Worm (Caenorhabditis elegans) whole organism, L3 larva: ENCODE data around the gene flp-9.
A peak's percentile ranks its signal among the peaks of the same experiment; 100 is the strongest.

ENCODE experiments used
- R02D3.7 ChIP-seq: fragments of 150-350 bp; optimal IDR thresholded peaks from 2 replicates; lab custom pipeline; 2014; ENCODE audit warnings: missing biosample characterization, missing genetic modification characterization
- ZK546.5 ChIP-seq: sonication (generic microtip); optimal IDR thresholded peaks from 2 replicates; lab custom pipeline; 2017; ENCODE audit warnings: missing biosample characterization, missing genetic modification characterization
- aly-2 ChIP-seq: fragments of 150-350 bp; optimal IDR thresholded peaks from 2 replicates; lab custom pipeline; 2014; ENCODE audit warnings: missing biosample characterization, missing genetic modification characterization
- ama-1 ChIP-seq: fragments of 150-350 bp; optimal IDR thresholded peaks from 2 replicates; lab custom pipeline; 2018
- ceh-16 ChIP-seq: sonication (generic microtip); optimal IDR thresholded peaks from 2 replicates; lab custom pipeline; 2017; ENCODE audit warnings: missing biosample characterization, missing genetic modification characterization
- ceh-28 ChIP-seq: fragments of 150-350 bp; optimal IDR thresholded peaks from 2 replicates; lab custom pipeline; 2014; ENCODE audit warnings: missing biosample characterization, missing genetic modification reagents, missing genetic modification characterization
- ceh-9 ChIP-seq: sonication (generic microtip); optimal IDR thresholded peaks from 2 replicates; lab custom pipeline; 2018; ENCODE audit warnings: missing biosample characterization, missing genetic modification characterization
- daf-12 ChIP-seq: fragments of 150-350 bp; optimal IDR thresholded peaks from 2 replicates; lab custom pipeline; 2014; ENCODE audit warnings: missing biosample characterization, missing genetic modification reagents, missing genetic modification characterization
- elt-1 ChIP-seq: fragments of 150-350 bp; optimal IDR thresholded peaks from 2 replicates; lab custom pipeline; 2014; ENCODE audit warnings: missing biosample characterization, missing genetic modification characterization
- fkh-10 ChIP-seq: sonication (generic microtip); optimal IDR thresholded peaks from 2 replicates; lab custom pipeline; 2017; ENCODE audit warnings: missing biosample characterization, missing genetic modification reagents, missing genetic modification characterization
- fkh-2 ChIP-seq: fragments of 150-350 bp; optimal IDR thresholded peaks from 2 replicates; lab custom pipeline; 2014; ENCODE audit warnings: missing biosample characterization, missing genetic modification reagents, missing genetic modification characterization
- fos-1 ChIP-seq: fragments of 150-350 bp; optimal IDR thresholded peaks from 2 replicates; lab custom pipeline; 2014; ENCODE audit warnings: missing biosample characterization, missing genetic modification characterization
- hmg-11 ChIP-seq: sonication (generic microtip); optimal IDR thresholded peaks from 2 replicates; lab custom pipeline; 2016; ENCODE audit warnings: missing genetic modification characterization, missing compliant biosample characterization
- jun-1 ChIP-seq: fragments of 150-350 bp; optimal IDR thresholded peaks from 2 replicates; lab custom pipeline; 2014; ENCODE audit warnings: missing biosample characterization, missing genetic modification reagents, missing genetic modification characterization
- lin-15B ChIP-seq: fragments of 150-350 bp; optimal IDR thresholded peaks from 2 replicates; lab custom pipeline; 2014; ENCODE audit warnings: missing biosample characterization, missing genetic modification characterization
- lin-39 ChIP-seq: fragments of 150-350 bp; optimal IDR thresholded peaks from 2 replicates; lab custom pipeline; 2018; ENCODE audit warnings: missing biosample characterization, missing genetic modification reagents, missing genetic modification characterization
- mdl-1 ChIP-seq: fragments of 150-350 bp; optimal IDR thresholded peaks from 2 replicates; lab custom pipeline; 2014; ENCODE audit warnings: missing biosample characterization, missing genetic modification characterization
- mml-1 ChIP-seq: fragments of 150-350 bp; sonication (generic microtip); optimal IDR thresholded peaks from 3 replicates; lab custom pipeline; 2014; ENCODE audit warnings: missing biosample characterization, missing genetic modification characterization
- nfya-1 ChIP-seq: sonication (generic microtip); optimal IDR thresholded peaks from 2 replicates; lab custom pipeline; 2017; ENCODE audit warnings: missing genetic modification characterization, mild to moderate bottlenecking, missing compliant biosample characterization, antibody characterized with exemption, moderate library complexity; ENCODE audit not compliant: insufficient read depth
- nhr-11 ChIP-seq: fragments of 150-350 bp; optimal IDR thresholded peaks from 2 replicates; lab custom pipeline; 2014; ENCODE audit warnings: missing biosample characterization, missing genetic modification characterization
- nhr-23 ChIP-seq: fragments of 150-350 bp; optimal IDR thresholded peaks from 2 replicates; lab custom pipeline; 2014; ENCODE audit warnings: missing biosample characterization, missing genetic modification reagents, missing genetic modification characterization
- nhr-237 ChIP-seq: fragments of 150-350 bp; optimal IDR thresholded peaks from 2 replicates; lab custom pipeline; 2014; ENCODE audit warnings: missing biosample characterization, missing genetic modification characterization
- nhr-67 ChIP-seq: fragments of 150-350 bp; optimal IDR thresholded peaks from 2 replicates; lab custom pipeline; 2014; ENCODE audit warnings: missing biosample characterization, missing genetic modification characterization
- nhr-77 ChIP-seq: fragments of 150-350 bp; optimal IDR thresholded peaks from 2 replicates; lab custom pipeline; 2014; ENCODE audit warnings: missing biosample characterization, missing genetic modification characterization
- pqm-1 ChIP-seq: fragments of 150-350 bp; optimal IDR thresholded peaks from 2 replicates; lab custom pipeline; 2017; ENCODE audit warnings: missing biosample characterization, missing genetic modification characterization, inconsistent platforms
- snpc-4 ChIP-seq: fragments of 150-350 bp; optimal IDR thresholded peaks from 2 replicates; lab custom pipeline; 2014; ENCODE audit warnings: missing biosample characterization, missing genetic modification characterization
- tbx-2 ChIP-seq: sonication (generic microtip); optimal IDR thresholded peaks from 2 replicates; lab custom pipeline; 2016; ENCODE audit warnings: mild to moderate bottlenecking, missing genetic modification characterization, missing compliant biosample characterization
- unc-62 ChIP-seq: fragments of 150-350 bp; sonication (generic microtip); optimal IDR thresholded peaks from 4 replicates; lab custom pipeline; 2014; ENCODE audit warnings: missing biosample characterization, missing genetic modification reagents, missing genetic modification characterization
- zag-1 ChIP-seq: fragments of 150-350 bp; optimal IDR thresholded peaks from 2 replicates; lab custom pipeline; 2014; ENCODE audit warnings: missing biosample characterization, missing genetic modification characterization
- ztf-4 ChIP-seq: fragments of 150-350 bp; optimal IDR thresholded peaks from 2 replicates; lab custom pipeline; 2014; ENCODE audit warnings: missing biosample characterization, missing genetic modification characterization

The flp-9 gene

DNA sequence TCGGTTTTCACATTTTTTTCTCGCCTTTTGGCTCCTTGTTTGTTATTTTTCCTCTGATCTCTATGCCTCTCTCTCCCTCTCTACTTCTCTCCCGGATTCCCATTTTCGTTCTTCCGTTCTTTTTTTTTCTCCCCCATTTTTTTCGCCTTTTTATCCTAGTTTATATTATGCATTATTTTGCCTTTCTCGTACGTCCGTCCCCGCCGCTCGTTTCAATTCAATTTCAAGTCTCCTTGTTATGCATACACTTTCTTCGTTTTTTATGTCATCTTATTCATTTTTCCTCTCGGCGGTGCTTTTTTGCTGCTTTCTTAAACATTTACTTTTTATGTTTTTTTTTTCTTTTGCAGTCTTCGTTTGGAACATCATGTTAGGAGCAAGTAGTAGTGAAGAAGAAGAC, 16.1 kb upstream of the flp-9 start, which contains the start of gene unc-31:
Gene unc-31, plus strand, starts transcription at position 349 of the 400 bp plus-strand sequence.
- no peak for TF ChIP-seq snpc-4 (tag; lab: Kevin White, UChicago)
- no peak for TF ChIP-seq mdl-1
- TF ChIP-seq ceh-16 (tag; lab: Kevin White, UChicago), result no peak
- no peak for TF ChIP-seq fos-1 (tag; lab: Kevin White, UChicago)
- TF ChIP-seq fkh-10 (GFP tag; lab: Kevin White, UChicago), result peak; percentile 63

DNA sequence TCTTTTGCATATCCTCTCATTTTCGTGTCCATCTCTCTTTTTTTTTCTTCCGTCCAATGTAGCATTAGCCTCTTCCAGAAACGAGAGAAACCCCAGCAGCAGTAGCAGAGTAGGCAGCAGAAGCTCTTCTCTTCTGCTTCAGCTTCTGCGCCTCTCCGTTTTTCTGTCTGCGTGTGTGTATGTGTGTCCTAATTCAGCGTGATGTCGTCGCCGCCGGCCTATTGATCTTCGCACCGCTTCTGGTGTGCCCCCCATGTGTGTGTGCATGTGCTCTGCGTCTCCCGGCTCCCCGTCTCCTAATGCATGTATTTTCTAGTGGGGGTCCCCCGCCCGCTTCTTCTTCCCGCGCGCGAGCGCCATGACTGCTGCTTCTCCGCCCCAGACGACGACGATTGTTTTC, 14.0 kb upstream of the flp-9 start:
- TF ChIP-seq lin-15B (tag; lab: Kevin White, UChicago), result peak; percentile 26
- TF ChIP-seq aly-2 (tag; lab: Kevin White, UChicago), result no peak
- TF ChIP-seq fkh-10 (GFP tag; lab: Kevin White, UChicago), result peak; percentile 65
- TF ChIP-seq hmg-11 (tag; lab: Kevin White, UChicago), result peak; percentile 67
- peak; percentile 43 for TF ChIP-seq nhr-11
- TF ChIP-seq mdl-1, result peak; percentile 37
- TF ChIP-seq snpc-4 (tag; lab: Kevin White, UChicago), result peak; percentile 20
- TF ChIP-seq lin-39 (tag; lab: Kevin White, UChicago), result peak; percentile 89
- TF ChIP-seq R02D3.7 (tag; lab: Kevin White, UChicago), result no peak
- TF ChIP-seq elt-1, result no peak
- peak; percentile 73 for TF ChIP-seq nfya-1 (tag; lab: Kevin White, UChicago)
- TF ChIP-seq ceh-28 (tag; lab: Kevin White, UChicago), result no peak
- TF ChIP-seq daf-12 (tag; lab: Kevin White, UChicago), result no peak
- no peak for TF ChIP-seq mml-1 (tag; lab: Kevin White, UChicago)
- peak; percentile 38 for TF ChIP-seq tbx-2 (tag; lab: Kevin White, UChicago)

DNA sequence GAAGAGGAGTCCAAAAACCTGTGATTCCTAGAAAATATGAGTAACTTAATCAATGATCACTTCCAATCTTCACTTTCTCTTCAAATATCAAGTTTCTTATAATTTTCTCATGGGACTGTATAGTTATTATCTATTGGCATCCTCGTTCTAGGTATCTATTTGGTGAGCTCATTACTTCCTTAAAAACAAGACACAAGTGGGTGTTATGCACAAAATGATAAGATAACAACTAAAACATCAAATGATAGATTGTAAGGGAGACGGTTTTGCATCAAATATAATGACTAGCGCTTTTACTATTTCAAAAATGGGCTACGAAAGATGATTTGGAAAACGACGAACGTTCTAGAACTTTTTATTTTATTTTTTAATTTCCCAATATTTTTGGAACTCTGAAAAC, 7.7 kb upstream of the flp-9 start, which contains the start of gene ZK897.10:
Gene ZK897.10, plus strand, starts transcription at position 285 of the 400 bp plus-strand sequence.
- TF ChIP-seq pqm-1, result peak; percentile 53
- no peak for TF ChIP-seq ztf-4 (tag; lab: Kevin White, UChicago)
- no peak for TF ChIP-seq lin-15B (tag; lab: Kevin White, UChicago)
- TF ChIP-seq ceh-28 (tag; lab: Kevin White, UChicago), result no peak
- TF ChIP-seq, all 47 proteins: peak for 1

DNA sequence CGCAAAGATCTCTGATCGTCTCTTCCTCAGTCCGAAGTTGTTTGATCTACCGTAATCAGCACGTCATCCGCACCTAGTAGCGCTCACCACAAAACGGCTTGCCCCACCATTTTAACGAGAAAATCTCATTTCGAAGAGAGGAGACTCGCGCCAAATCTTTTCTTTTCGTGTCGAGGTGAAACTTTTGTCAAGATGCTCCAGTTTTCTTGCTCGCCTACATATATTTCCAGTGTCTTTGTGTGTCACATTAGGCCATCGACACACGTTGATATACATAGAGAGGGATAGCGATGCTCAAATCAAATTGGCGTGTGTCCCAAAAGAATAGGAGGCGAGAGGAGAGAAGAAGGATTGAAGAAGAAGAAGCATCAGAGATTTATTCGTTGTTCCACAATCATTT, 5.4 kb upstream of the flp-9 start:
- TF ChIP-seq ceh-9 (tag; lab: Kevin White, UChicago), result no peak
- no peak for TF ChIP-seq nhr-11
- no peak for TF ChIP-seq nhr-67 (tag; lab: Kevin White, UChicago)
- TF ChIP-seq elt-1, result no peak
- peak; percentile 62 for TF ChIP-seq fkh-10 (GFP tag; lab: Kevin White, UChicago)

DNA sequence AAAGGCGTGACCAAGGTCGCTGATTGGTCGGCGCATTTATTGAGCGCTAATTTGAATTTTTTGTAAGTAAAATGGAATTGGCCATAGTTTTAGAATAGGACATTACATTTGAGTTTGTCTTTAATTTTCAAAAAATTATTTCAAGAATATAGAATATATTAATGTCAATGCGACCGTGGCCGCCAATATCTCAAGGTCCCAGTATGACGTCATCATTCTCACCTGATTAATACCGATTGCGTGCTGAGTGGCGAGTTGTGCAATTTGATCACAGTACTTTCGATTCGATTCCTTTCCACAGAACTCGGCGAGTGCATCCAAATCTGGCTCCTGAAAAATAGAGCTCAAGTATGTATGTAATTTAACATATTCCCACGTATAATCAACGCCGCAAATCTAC, 1.7 kb downstream of the flp-9 start:
- TF ChIP-seq nhr-67 (tag; lab: Kevin White, UChicago) (no peak), ceh-16 (tag; lab: Kevin White, UChicago) (no peak), ZK546.5 (tag; lab: Kevin White, UChicago) (no peak), elt-1 (no peak), nhr-11 (no peak), unc-62 (no peak)

DNA sequence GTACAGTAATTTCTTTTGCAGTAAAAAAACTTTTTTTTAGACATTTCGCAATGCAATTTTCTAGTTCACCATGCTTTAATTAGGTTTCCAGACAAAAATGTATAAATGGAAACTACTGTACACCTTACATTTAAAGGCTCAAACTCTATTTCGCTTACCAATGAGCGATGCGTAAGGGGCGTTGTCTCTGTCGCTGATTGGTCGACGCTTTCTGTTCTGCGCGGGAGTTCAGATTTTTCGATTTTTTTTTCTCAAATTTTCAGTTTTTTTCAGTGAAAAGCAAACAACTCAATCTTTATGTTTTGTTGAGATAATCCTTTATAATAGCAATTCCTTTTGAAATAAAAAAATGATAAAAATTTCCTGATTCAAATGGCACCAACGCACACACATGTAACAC, 3.2 kb downstream of the flp-9 start:
- TF ChIP-seq nfya-1 (tag; lab: Kevin White, UChicago) (peak; percentile 84), zag-1 (tag; lab: Kevin White, UChicago) (no peak)

DNA sequence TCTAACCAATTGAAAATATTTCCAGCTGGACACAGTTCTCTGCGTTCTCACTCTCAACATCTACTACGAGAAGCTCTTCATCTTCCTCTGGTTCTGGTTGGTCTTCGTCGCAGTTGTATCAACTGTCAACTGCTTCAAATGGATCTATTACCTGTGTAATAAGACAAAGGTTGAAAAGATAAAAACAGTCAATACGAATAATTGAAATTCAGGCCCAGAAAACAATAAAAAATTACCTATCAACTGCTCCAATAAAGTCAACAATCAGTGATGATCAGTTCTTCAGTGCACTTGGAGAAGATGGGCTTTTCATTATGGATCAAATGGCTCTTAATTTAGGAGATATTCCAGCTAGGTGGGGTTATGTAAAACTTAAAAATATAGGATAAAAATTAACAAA, 8.6 kb downstream of the flp-9 start:
- TF ChIP-seq daf-12 (tag; lab: Kevin White, UChicago) (no peak), fkh-10 (GFP tag; lab: Kevin White, UChicago) (no peak), elt-1 (no peak), snpc-4 (tag; lab: Kevin White, UChicago) (no peak), nhr-77 (tag; lab: Kevin White, UChicago) (no peak), R02D3.7 (tag; lab: Kevin White, UChicago) (no peak), nhr-67 (tag; lab: Kevin White, UChicago) (no peak), pqm-1 (no peak), nhr-23 (no peak), fkh-2 (tag; lab: Kevin White, UChicago) (no peak), nhr-237 (no peak), ztf-4 (tag; lab: Kevin White, UChicago) (no peak), ama-1 (lab: Kevin White, UChicago) (no peak), ceh-28 (tag; lab: Kevin White, UChicago) (no peak), jun-1 (tag; lab: Kevin White, UChicago) (no peak)
